Worm (Caenorhabditis elegans) whole organism, L4 larva: ENCODE measurements around the gene Y54E2A.4.

Experiments used
- ama-1 ChIP-seq: fragments of 150-350 bp; optimal IDR thresholded peaks from 2 replicates; lab custom pipeline; 2014; ENCODE audit warnings: inconsistent platforms, mixed read lengths
- daf-19 ChIP-seq: fragments of 200-800 bp; sonication (Bioruptor generic); conservative IDR thresholded peaks from 2 replicates; pipeline ENCODE4 v1.3.6; 2022; ENCODE audit warnings: missing genetic modification characterization, missing compliant biosample characterization
- hlh-30 ChIP-seq: sonication (generic microtip); optimal IDR thresholded peaks from 2 replicates; lab custom pipeline; 2017; ENCODE audit warnings: antibody characterized with exemption, mild to moderate bottlenecking, missing genetic modification characterization, missing compliant biosample characterization; ENCODE audit not compliant: insufficient read depth
- nhr-11 ChIP-seq: fragments of 150-350 bp; optimal IDR thresholded peaks from 2 replicates; lab custom pipeline; 2014; ENCODE audit warnings: missing biosample characterization, missing genetic modification characterization

DNA sequence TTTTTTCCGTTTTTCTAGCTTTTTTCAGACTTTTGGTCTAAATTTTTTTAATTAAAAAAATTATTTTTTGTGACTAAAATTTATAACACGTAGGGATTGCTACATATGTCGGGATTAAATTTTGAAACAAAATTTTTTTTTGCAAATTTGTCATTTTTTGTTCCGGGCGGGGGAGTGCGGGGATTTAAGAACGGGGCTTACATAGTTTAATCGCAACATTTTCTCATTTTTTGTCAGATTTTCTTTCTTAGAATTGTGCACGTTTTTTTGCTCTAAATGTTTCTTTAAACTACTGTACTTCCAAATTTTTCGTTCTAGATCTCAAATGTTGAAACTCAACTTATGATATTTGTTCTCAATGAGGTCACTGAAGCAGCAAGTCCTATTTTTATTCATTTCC is 36.3 kb downstream of the Y54E2A.4 start, which contains the start of gene Y54E2A.10:
- TF ChIP-seq hlh-30 (tag; lab: Kevin White, UChicago), result no peak
- no peak for TF ChIP-seq daf-19 (GFP tag; lab: Robert Waterston, UW)
- no peak for TF ChIP-seq nhr-11 (tag; lab: Kevin White, UChicago)
- TF ChIP-seq ama-1 (lab: Kevin White, UChicago), result no peak
